Worm (Caenorhabditis elegans) whole organism, L4/young adult: Measurements from ENCODE around the gene C01B9.4.

Source experiments
- dao-5 ChIP-seq: sonication (generic microtip); optimal IDR thresholded peaks from 2 replicates; lab custom pipeline; 2016; ENCODE audit warnings: missing genotype, missing genetic modification characterization, moderate library complexity, missing compliant biosample characterization
- him-1 ChIP-seq: sonication (generic microtip); optimal IDR thresholded peaks from 2 replicates; lab custom pipeline; 2016; ENCODE audit warnings: missing genotype, missing genetic modification reagents, missing genetic modification characterization, missing compliant biosample characterization

- TF ChIP-seq dao-5: no peak
- TF ChIP-seq him-1 (tag; lab: Kevin White, UChicago): no peak
These were observed 51.2 kb downstream of the C01B9.4 start for ce11 chrII:13732577-13732976.
